Fruit fly (Drosophila melanogaster): Measurements from ENCODE around the gene CG8209.

CG8209 gene

dm6 chr3L:7976081-7976483 lies at the start of gene CG8209, which contains the start of gene HP4 (continued):
- TF ChIP-seq Meics (GFP tag; optimal IDR thresholded peaks at IDR 0.05) = peak; percentile 82
- peak; percentile 74 for TF ChIP-seq Drgx (GFP tag; IDR thresholded peaks at IDR 0.05)
- peak; percentile 73 for TF ChIP-seq CG12155 (GFP tag; optimal IDR thresholded peaks at IDR 0.05)
- peak; percentile 87 for TF ChIP-seq CG1602 (GFP tag; optimal IDR thresholded peaks at IDR 0.05)
- TF ChIP-seq Hmx (GFP tag; optimal IDR thresholded peaks at IDR 0.05) = peak; percentile 19
- no peak for TF ChIP-seq yki (optimal IDR thresholded peaks at IDR 0.05)
- TF ChIP-seq crp (GFP tag; optimal IDR thresholded peaks at IDR 0.05) = peak in 1 of 2 experiments; percentile 41
- TF ChIP-seq GATAe (GFP tag; conservative IDR thresholded peaks at IDR 0.05) = 0 out of 2 replicates have a peak, but pooled peaks have one; percentile 26
- TF ChIP-seq danr (GFP tag; IDR thresholded peaks at IDR 0.05) = peak; percentile 37; the same call in 1 of the 2 replicates
- peak; percentile 71 for TF ChIP-seq croc (GFP tag; conservative IDR thresholded peaks at IDR 0.05)
- peak; percentile 63 for TF ChIP-seq Rx (GFP tag; IDR thresholded peaks at IDR 0.05)
- TF ChIP-seq CG34376 (GFP tag; optimal IDR thresholded peaks at IDR 0.05) = peak; percentile 68
- TF ChIP-seq CG11696 (GFP tag; IDR thresholded peaks at IDR 0.05) = peak; percentile 58
- no peak for TF ChIP-seq Lpt (GFP tag; optimal IDR thresholded peaks at IDR 0.05)
- peak; percentile 49; the same call in 1 of the 2 replicates for TF ChIP-seq toy (GFP tag; IDR thresholded peaks at IDR 0.05)
- TF ChIP-seq Six4 (GFP tag; optimal IDR thresholded peaks at IDR 0.05) = peak; percentile 63
- TF ChIP-seq CG12744 (GFP tag; optimal IDR thresholded peaks at IDR 0.05) = no peak
- TF ChIP-seq CG9437 (GFP tag; optimal IDR thresholded peaks at IDR 0.05) = peak; percentile 35
- peak; percentile 31 for TF ChIP-seq eyg (GFP tag; optimal IDR thresholded peaks at IDR 0.05)
- TF ChIP-seq D (optimal IDR thresholded peaks at IDR 0.05) = no peak
- TF ChIP-seq D (GFP tag; optimal IDR thresholded peaks at IDR 0.05) = peak; percentile 76
- peak; percentile 76 for TF ChIP-seq Chrac-16 (GFP tag; optimal IDR thresholded peaks at IDR 0.05)
- TF ChIP-seq CG11085 (GFP tag; IDR thresholded peaks at IDR 0.05) = peak; percentile 79
- TF ChIP-seq YL-1 (GFP tag; optimal IDR thresholded peaks at IDR 0.05) = peak; percentile 77
- TF ChIP-seq tup (GFP tag; optimal IDR thresholded peaks at IDR 0.05) = peak; percentile 45
- TF ChIP-seq CG14667 (GFP tag; IDR thresholded peaks at IDR 0.05) = peak; percentile 73
- TF ChIP-seq hbn (GFP tag; IDR thresholded peaks at IDR 0.05; ENCODE audit: partially characterized antibody) = peak; percentile 96
- TF ChIP-seq CG7271 (tag; optimal IDR thresholded peaks at IDR 0.05) = peak; percentile 57
- peak; percentile 47 for TF ChIP-seq CG15011 (GFP tag; optimal IDR thresholded peaks at IDR 0.05)
- no peak for TF ChIP-seq eve (GFP tag; optimal IDR thresholded peaks at IDR 0.05)
- TF ChIP-seq CG10543 (GFP tag; optimal IDR thresholded peaks at IDR 0.05) = peak; percentile 81

DNA sequence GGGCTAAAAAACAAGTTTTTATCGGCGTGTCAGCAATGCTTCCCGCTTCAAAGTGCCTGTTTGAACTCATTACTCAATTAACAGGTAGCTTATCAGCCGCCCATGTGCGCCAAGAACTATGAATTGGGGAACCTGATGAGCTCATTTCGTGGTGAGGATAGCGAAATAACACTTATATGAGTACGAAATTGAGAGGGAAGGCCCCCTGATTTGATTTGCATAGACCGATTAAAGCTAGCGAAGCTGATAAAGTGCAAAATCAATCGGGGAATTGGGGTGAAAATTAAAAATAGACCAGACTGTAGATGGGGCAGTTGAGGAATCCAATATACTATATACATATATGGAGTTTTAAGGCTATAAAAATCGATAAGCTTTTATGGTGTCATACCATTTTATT lies 42.0 kb upstream of the CG8209 start:
- TF ChIP-seq sug (tag; optimal IDR thresholded peaks at IDR 0.05) (peak; percentile 32), exex (tag; optimal IDR thresholded peaks at IDR 0.05) (peak; percentile 86), CG2199 (GFP tag; IDR thresholded peaks at IDR 0.05) (0 out of 3 replicates have a peak, but pooled peaks have one; percentile 40), Doc2 (GFP tag; IDR thresholded peaks at IDR 0.05) (no peak)

- no peak for TF ChIP-seq CG13424 (tag; optimal IDR thresholded peaks at IDR 0.05)
- TF ChIP-seq Atf3 (GFP tag; optimal IDR thresholded peaks at IDR 0.05) = no peak
- no peak for TF ChIP-seq CrebB (tag; optimal IDR thresholded peaks at IDR 0.05)
- TF ChIP-seq gce (GFP tag; IDR thresholded peaks at IDR 0.05) = no peak
- TF ChIP-seq Lpt (GFP tag; optimal IDR thresholded peaks at IDR 0.05) = no peak
- TF ChIP-seq CG8765 (GFP tag; IDR thresholded peaks at IDR 0.05) = no peak
- no peak for TF ChIP-seq CG7987 (GFP tag; optimal IDR thresholded peaks at IDR 0.05)
- TF ChIP-seq dysf (GFP tag; IDR thresholded peaks at IDR 0.05) = no peak
- TF ChIP-seq klu (GFP tag; IDR thresholded peaks at IDR 0.05) = no peak
- no peak for TF ChIP-seq CG3847 (GFP tag; IDR thresholded peaks at IDR 0.05)
- TF ChIP-seq CG2199 (GFP tag; IDR thresholded peaks at IDR 0.05) = peak; percentile 41; the same call in 2 of the 3 replicates
- no peak for TF ChIP-seq pita (GFP tag; optimal IDR thresholded peaks at IDR 0.05)
- no peak for TF ChIP-seq Xbp1 (GFP tag; optimal IDR thresholded peaks at IDR 0.05)
- TF ChIP-seq NfI (GFP tag; optimal IDR thresholded peaks at IDR 0.05) = no peak
- no peak for TF ChIP-seq CG6175 (GFP tag; IDR thresholded peaks at IDR 0.05)
- TF ChIP-seq Pdp1 (GFP tag; optimal IDR thresholded peaks at IDR 0.05) = peak in 1 of 2 experiments; percentile 24
- no peak for TF ChIP-seq CG13775 (GFP tag; optimal IDR thresholded peaks at IDR 0.05)
- no peak for TF ChIP-seq da (GFP tag; optimal IDR thresholded peaks at IDR 0.05)
- no peak for TF ChIP-seq Doc2 (GFP tag; IDR thresholded peaks at IDR 0.05)
Observed at dm6 chr3L:7934857-7935256, 41.3 kb upstream of the CG8209 start.
